Worm (Caenorhabditis elegans) whole organism, L4/young adult: ENCODE data around the gene Y7A5A.7.

Source experiments
- W03F9.2 ChIP-seq: fragments of 150-350 bp; optimal IDR thresholded peaks from 2 replicates; lab custom pipeline; 2014; ENCODE audit warnings: missing biosample characterization, missing genetic modification characterization
- dao-5 ChIP-seq: sonication (generic microtip); optimal IDR thresholded peaks from 2 replicates; lab custom pipeline; 2016; ENCODE audit warnings: missing genotype, missing genetic modification characterization, moderate library complexity, missing compliant biosample characterization
- him-1 ChIP-seq: sonication (generic microtip); optimal IDR thresholded peaks from 2 replicates; lab custom pipeline; 2016; ENCODE audit warnings: missing genotype, missing genetic modification reagents, missing genetic modification characterization, missing compliant biosample characterization

Gene Y7A5A.7

DNA sequence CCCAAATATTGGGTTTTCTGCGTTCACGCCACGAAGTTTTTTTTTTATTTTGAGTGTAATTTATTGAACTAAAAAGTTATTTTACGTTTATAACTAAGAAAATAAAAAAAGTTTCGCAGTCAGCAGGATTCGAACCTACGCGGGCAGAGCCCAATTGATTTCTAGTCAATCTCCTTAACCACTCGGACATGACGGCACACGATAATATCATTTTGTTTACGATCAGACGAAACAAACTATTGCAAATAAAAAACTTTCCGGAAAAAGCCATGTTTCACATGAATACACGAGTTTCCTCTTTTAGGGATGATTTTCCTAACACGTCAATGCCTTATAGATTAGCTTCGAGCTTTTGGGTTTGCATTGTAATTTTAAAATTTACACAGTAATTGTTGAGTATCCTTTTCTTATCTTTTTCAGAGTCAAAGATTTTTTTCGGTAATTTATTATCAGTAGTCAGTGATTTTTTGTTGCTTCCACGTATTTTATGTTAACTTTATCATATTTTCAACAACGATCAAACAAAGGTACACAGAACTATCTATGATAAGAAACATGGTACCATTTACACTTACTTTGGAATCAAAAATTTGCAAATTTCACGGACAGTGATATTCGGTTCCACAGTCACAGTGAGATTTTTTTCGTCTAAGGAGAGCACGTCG, 33.9 kb downstream of the Y7A5A.7 start:
- TF ChIP-seq him-1, result no peak
- TF ChIP-seq W03F9.2 (tag; lab: Kevin White, UChicago), result no peak
- no peak for TF ChIP-seq dao-5

DNA sequence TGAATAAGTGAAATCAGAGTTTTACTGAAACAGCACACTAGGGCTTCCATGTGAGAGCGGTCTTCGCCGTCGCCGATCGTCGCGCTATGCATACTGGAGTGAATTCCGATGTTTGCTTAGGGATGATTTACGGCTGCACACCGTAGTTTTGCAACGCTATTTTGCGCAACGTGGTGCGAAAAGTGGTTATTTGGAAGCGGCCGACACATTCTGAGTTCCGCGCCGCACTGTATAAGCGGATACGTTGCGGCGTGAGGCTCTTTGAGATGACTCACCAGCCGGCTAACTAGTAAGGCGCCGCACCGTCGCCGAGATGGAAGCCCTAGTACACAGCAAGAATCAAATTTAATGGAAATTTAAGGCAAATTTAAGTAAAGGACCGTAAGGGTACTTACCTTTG, 35.4 kb downstream of the Y7A5A.7 start:
- TF ChIP-seq W03F9.2 (tag; lab: Kevin White, UChicago) (no peak), dao-5 (no peak), him-1 (no peak)

DNA sequence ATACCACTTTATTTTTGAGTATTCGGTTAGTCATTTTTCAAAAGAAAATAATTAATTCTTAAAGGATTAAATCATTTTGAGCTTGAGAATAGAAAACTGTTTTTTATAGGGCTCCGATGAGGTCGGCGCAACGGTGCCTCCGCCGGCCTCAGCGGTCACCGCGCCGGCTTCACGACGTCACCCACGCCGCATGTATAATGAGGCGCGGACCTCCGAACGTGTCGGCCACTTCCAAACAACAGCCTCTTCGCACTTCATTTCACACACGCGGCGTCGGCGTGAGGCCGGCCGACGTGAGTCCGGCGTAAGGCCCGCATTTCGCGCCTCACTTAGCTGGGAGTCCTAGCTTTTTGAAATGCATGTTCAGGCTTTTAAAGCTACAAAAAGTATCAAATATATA, 37.1 kb downstream of the Y7A5A.7 start:
- TF ChIP-seq dao-5 (no peak), him-1 (no peak), W03F9.2 (tag; lab: Kevin White, UChicago) (no peak)

DNA sequence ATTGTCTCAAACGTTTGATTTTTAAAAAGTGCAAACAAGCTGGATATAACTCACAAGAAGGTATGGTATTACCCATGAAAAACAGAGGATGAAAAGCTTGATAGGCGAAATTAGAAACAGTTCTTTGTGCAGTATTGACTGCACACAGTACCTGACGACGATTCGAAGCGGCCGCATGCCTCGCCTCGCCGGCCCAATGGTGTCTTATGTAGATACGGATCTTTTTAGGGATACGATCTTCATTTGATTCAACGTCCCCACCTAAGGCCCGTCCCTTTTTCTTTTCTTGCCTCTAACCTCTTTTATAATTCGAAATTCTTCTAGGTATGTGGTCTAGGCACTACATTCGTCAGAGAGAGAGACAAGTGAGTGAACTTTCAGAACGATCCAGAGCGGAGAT, 37.8 kb downstream of the Y7A5A.7 start, which contains the start of gene bus-17:
bus-17 (minus strand) TSS at position 208 of the 400 bp plus-strand sequence.
- TF ChIP-seq dao-5 (no peak), W03F9.2 (tag; lab: Kevin White, UChicago) (no peak), him-1 (no peak)

DNA sequence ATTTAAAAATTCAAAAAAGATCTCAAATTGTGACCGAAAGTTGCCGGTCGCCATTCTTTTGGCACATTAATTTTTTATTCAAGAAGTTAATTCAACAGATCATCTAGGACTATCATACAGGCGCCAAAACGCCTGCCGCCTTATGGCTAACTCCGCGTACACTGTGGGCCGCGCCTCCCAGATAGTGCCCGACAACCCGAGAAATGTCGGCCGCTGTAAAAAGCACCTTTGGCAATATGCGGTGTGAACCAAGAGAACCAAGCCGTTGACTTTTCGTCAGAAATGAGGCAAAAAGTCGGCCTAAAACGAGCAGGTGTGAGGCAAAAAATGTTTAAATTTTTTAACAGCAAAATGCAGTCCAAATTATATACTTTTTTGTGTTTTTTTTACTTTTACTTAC, 44.8 kb downstream of the Y7A5A.7 start:
- TF ChIP-seq him-1 (no peak), dao-5 (no peak), W03F9.2 (tag; lab: Kevin White, UChicago) (no peak)

DNA sequence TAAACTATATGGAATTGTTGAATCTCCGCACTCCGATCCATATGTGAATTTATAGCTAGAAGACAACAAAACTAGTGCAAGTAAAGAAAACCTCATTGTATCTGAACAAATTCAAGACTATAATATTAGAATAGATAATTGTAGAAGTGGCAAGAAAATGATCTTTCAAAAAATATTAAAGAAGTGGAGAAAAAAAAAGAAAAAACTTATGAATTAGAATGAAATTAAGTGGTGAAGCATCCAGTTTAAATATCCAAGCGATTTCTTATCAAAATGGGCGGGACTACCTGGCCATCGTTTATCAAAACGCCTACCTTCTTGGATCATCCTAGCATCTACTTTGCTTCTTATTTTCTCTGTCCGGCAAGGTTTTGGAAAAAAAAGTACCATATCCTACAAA, 46.8 kb downstream of the Y7A5A.7 start, which contains the start of gene wrt-4:
wrt-4 (minus strand) TSS at position 101 of the 400 bp plus-strand sequence.
- TF ChIP-seq dao-5 (no peak), W03F9.2 (tag; lab: Kevin White, UChicago) (no peak), him-1 (no peak)
